Fruit fly (Drosophila melanogaster) Kc167 (cell line): ENCODE data around the gene CROT.

Experiments used
- Myc ChIP-seq: fragments of >200 bp; optimal IDR thresholded peaks from 2 replicates; lab custom pipeline; 2017; ENCODE audit warnings: missing external identifiers
- Sin3A ChIP-seq: fragments of >200 bp; optimal IDR thresholded peaks from 2 replicates; lab custom pipeline; 2018; ENCODE audit warnings: missing external identifiers
- h ChIP-seq: fragments of >200 bp; optimal IDR thresholded peaks from 3 replicates; lab custom pipeline; 2018; ENCODE audit warnings: missing external identifiers
- insv ChIP-seq: fragments of >200 bp; optimal IDR thresholded peaks from 3 replicates; lab custom pipeline; 2018; ENCODE audit warnings: missing external identifiers
- psq ChIP-seq: fragments of >200 bp; optimal IDR thresholded peaks from 2 replicates; lab custom pipeline; 2017; ENCODE audit warnings: missing external identifiers
- ttk ChIP-seq: sonication (Bioruptor generic); optimal IDR thresholded peaks from 2 replicates; lab custom pipeline; 2017; ENCODE audit warnings: missing external identifiers

The CROT gene

dm6 chr3R:27660127-27660579 is 46.4 kb downstream of the CROT start, which contains the start of gene Mlc1:
Mlc1 (minus strand) TSS chr3R:27660177.
- no peak for TF ChIP-seq Sin3A (lab: Kevin White, UChicago)
- TF ChIP-seq ttk (lab: Kevin White, UChicago): no peak
- no peak for TF ChIP-seq h (lab: Kevin White, UChicago)
- TF ChIP-seq psq (lab: Kevin White, UChicago): no peak
- TF ChIP-seq insv (lab: Kevin White, UChicago): no peak
- TF ChIP-seq Myc (lab: Kevin White, UChicago): no peak

- TF ChIP-seq ttk (lab: Kevin White, UChicago) (no peak), psq (lab: Kevin White, UChicago) (no peak), Myc (lab: Kevin White, UChicago) (no peak)
Observed at dm6 chr3R:27656686-27657535, 49.6 kb downstream of the CROT start, which contains the start of gene tau. tau (minus strand) TSS chr3R:27656996.

dm6 chr3R:27655109-27655508 is 51.4 kb downstream of the CROT start:
- TF ChIP-seq Sin3A (lab: Kevin White, UChicago) (no peak), Myc (lab: Kevin White, UChicago) (no peak), h (lab: Kevin White, UChicago) (no peak), ttk (lab: Kevin White, UChicago) (no peak), insv (lab: Kevin White, UChicago) (no peak), psq (lab: Kevin White, UChicago) (no peak)
